Worm (Caenorhabditis elegans) whole organism, L2 larva: ENCODE data around the gene W07E6.5.

Source experiments
- C34F6.9 ChIP-seq: fragments of 150-350 bp; optimal IDR thresholded peaks from 2 replicates; lab custom pipeline; 2014; ENCODE audit warnings: missing biosample characterization, missing genetic modification characterization
- F13H6.1 ChIP-seq: sonication (generic microtip); optimal IDR thresholded peaks from 2 replicates; lab custom pipeline; 2016; ENCODE audit warnings: missing genetic modification characterization, missing compliant biosample characterization
- R02D3.7 ChIP-seq: fragments of 150-350 bp; optimal IDR thresholded peaks from 2 replicates; lab custom pipeline; 2014; ENCODE audit warnings: missing biosample characterization, missing genetic modification characterization
- Y55F3AM.14 ChIP-seq: fragments of 200-800 bp; sonication (Bioruptor generic); optimal IDR thresholded peaks from 2 replicates; lab custom pipeline; 2018; ENCODE audit warnings: mild to moderate bottlenecking, missing genetic modification characterization, missing compliant biosample characterization
- ZK546.5 ChIP-seq: sonication (generic microtip); optimal IDR thresholded peaks from 2 replicates; lab custom pipeline; 2017; ENCODE audit warnings: missing biosample characterization, missing genetic modification characterization
- alr-1 ChIP-seq: fragments of 150-350 bp; optimal IDR thresholded peaks from 2 replicates; lab custom pipeline; 2014; ENCODE audit warnings: missing biosample characterization, missing genetic modification characterization
- ceh-16 ChIP-seq: fragments of 150-350 bp; optimal IDR thresholded peaks from 2 replicates; lab custom pipeline; 2014; ENCODE audit warnings: missing biosample characterization, missing genetic modification characterization
- ceh-82 ChIP-seq: fragments of 150-350 bp; optimal IDR thresholded peaks from 2 replicates; lab custom pipeline; 2014; ENCODE audit warnings: missing biosample characterization, missing genetic modification characterization
- crh-2 ChIP-seq: sonication (generic microtip); optimal IDR thresholded peaks from 2 replicates; lab custom pipeline; 2017; ENCODE audit warnings: missing biosample characterization, missing genetic modification characterization
- dmd-4 ChIP-seq: sonication (generic microtip); optimal IDR thresholded peaks from 2 replicates; lab custom pipeline; 2017; ENCODE audit warnings: missing biosample characterization, missing genetic modification characterization
- egl-27 ChIP-seq: sonication (generic microtip); optimal IDR thresholded peaks from 3 replicates; lab custom pipeline; 2017; ENCODE audit warnings: missing biosample characterization, missing genetic modification reagents, missing genetic modification characterization
- elt-3 ChIP-seq: sonication (generic microtip); optimal IDR thresholded peaks from 2 replicates; lab custom pipeline; 2017; ENCODE audit warnings: missing biosample characterization, missing genetic modification characterization
- fos-1 ChIP-seq: fragments of 150-350 bp; optimal IDR thresholded peaks from 2 replicates; lab custom pipeline; 2014; ENCODE audit warnings: missing biosample characterization, missing genetic modification characterization
- gmeb-1 ChIP-seq: fragments of 150-350 bp; optimal IDR thresholded peaks from 2 replicates; lab custom pipeline; 2014; ENCODE audit warnings: missing biosample characterization, missing genetic modification characterization
- lin-13 ChIP-seq: fragments of 150-350 bp; optimal IDR thresholded peaks from 2 replicates; lab custom pipeline; 2014; ENCODE audit warnings: missing biosample characterization, missing genetic modification reagents, missing genetic modification characterization
- lsy-2 ChIP-seq, 2 experiments: fragments of 150-350 bp in 1 of 2; sonication (generic microtip) in 1 of 2; optimal IDR thresholded peaks; 2 replicates each; lab custom pipeline; 2014 to 2017; ENCODE audit warnings: missing biosample characterization in 2 of 2, missing genetic modification characterization in 2 of 2
- mab-5 ChIP-seq: fragments of 150-350 bp; optimal IDR thresholded peaks from 2 replicates; lab custom pipeline; 2014; ENCODE audit warnings: missing biosample characterization, missing genetic modification characterization
- mbf-1 ChIP-seq: sonication (generic microtip); optimal IDR thresholded peaks from 2 replicates; lab custom pipeline; 2017; ENCODE audit warnings: missing biosample characterization, missing genetic modification characterization
- mdl-1 ChIP-seq, 2 experiments: fragments of 150-350 bp in 1 of 2; sonication (generic microtip) in 1 of 2; optimal IDR thresholded peaks; 2 replicates each; lab custom pipeline; 2017; ENCODE audit warnings: missing biosample characterization in 2 of 2, missing genetic modification characterization in 2 of 2
- nhr-10 ChIP-seq: sonication (generic microtip); optimal IDR thresholded peaks from 2 replicates; lab custom pipeline; 2017; ENCODE audit warnings: missing biosample characterization, missing genetic modification characterization
- nhr-129 ChIP-seq: fragments of 150-350 bp; optimal IDR thresholded peaks from 2 replicates; lab custom pipeline; 2014; ENCODE audit warnings: missing biosample characterization, missing genetic modification characterization
- nhr-21 ChIP-seq: fragments of 150-350 bp; optimal IDR thresholded peaks from 2 replicates; lab custom pipeline; 2014; ENCODE audit warnings: missing biosample characterization, missing genetic modification characterization
- nhr-23 ChIP-seq: fragments of 150-350 bp; optimal IDR thresholded peaks from 2 replicates; lab custom pipeline; 2014; ENCODE audit warnings: missing biosample characterization, missing genetic modification reagents, missing genetic modification characterization
- nhr-25 ChIP-seq: fragments of 150-350 bp; sonication (generic microtip); optimal IDR thresholded peaks from 3 replicates; lab custom pipeline; 2014; ENCODE audit warnings: missing biosample characterization, missing genetic modification characterization
- nhr-6 ChIP-seq: fragments of 150-350 bp; optimal IDR thresholded peaks from 2 replicates; lab custom pipeline; 2014; ENCODE audit warnings: missing biosample characterization, missing genetic modification characterization
- nhr-77 ChIP-seq: fragments of 150-350 bp; optimal IDR thresholded peaks from 2 replicates; lab custom pipeline; 2014; ENCODE audit warnings: missing biosample characterization, missing genetic modification characterization
- peb-1 ChIP-seq: fragments of 150-350 bp; optimal IDR thresholded peaks from 2 replicates; lab custom pipeline; 2014; ENCODE audit warnings: missing biosample characterization, missing genetic modification characterization
- sem-4 ChIP-seq: fragments of 150-350 bp; optimal IDR thresholded peaks from 2 replicates; lab custom pipeline; 2014; ENCODE audit warnings: missing biosample characterization, missing genetic modification reagents, missing genetic modification characterization
- skn-1 ChIP-seq: sonication (generic microtip); optimal IDR thresholded peaks from 2 replicates; lab custom pipeline; 2017; ENCODE audit warnings: missing biosample characterization, missing genetic modification characterization
- sma-3 ChIP-seq: sonication (generic microtip); optimal IDR thresholded peaks from 2 replicates; lab custom pipeline; 2016; ENCODE audit warnings: missing genetic modification reagents, missing genetic modification characterization, missing compliant biosample characterization
- sma-9 ChIP-seq, 2 experiments: fragments of 150-350 bp in 1 of 2; sonication (generic microtip) in 1 of 2; optimal IDR thresholded peaks; 2 replicates each; lab custom pipeline; 2014 to 2016; ENCODE audit warnings: missing genetic modification characterization in 2 of 2, mild to moderate bottlenecking in 1 of 2, missing biosample characterization in 1 of 2, missing compliant biosample characterization in 1 of 2, missing genetic modification reagents in 1 of 2, moderate library complexity in 1 of 2
- snpc-4 ChIP-seq: fragments of 150-350 bp; optimal IDR thresholded peaks from 2 replicates; lab custom pipeline; 2014; ENCODE audit warnings: missing biosample characterization, missing genetic modification characterization
- unc-39 ChIP-seq: fragments of 150-350 bp; optimal IDR thresholded peaks from 2 replicates; lab custom pipeline; 2014; ENCODE audit warnings: missing biosample characterization, missing genetic modification characterization
- unc-55 ChIP-seq: fragments of 150-350 bp; sonication (generic microtip); optimal IDR thresholded peaks from 3 replicates; lab custom pipeline; 2014; ENCODE audit warnings: missing biosample characterization, missing genetic modification reagents, missing genetic modification characterization
- ztf-1 ChIP-seq: fragments of 200-800 bp; sonication (Bioruptor generic); conservative IDR thresholded peaks from 2 replicates; pipeline ENCODE4 v1.3.6; 2022; ENCODE audit warnings: missing genetic modification characterization, missing compliant biosample characterization
- ztf-11 ChIP-seq: sonication (generic microtip); optimal IDR thresholded peaks from 2 replicates; lab custom pipeline; 2017; ENCODE audit warnings: missing biosample characterization, missing genetic modification characterization

The W07E6.5 gene

DNA sequence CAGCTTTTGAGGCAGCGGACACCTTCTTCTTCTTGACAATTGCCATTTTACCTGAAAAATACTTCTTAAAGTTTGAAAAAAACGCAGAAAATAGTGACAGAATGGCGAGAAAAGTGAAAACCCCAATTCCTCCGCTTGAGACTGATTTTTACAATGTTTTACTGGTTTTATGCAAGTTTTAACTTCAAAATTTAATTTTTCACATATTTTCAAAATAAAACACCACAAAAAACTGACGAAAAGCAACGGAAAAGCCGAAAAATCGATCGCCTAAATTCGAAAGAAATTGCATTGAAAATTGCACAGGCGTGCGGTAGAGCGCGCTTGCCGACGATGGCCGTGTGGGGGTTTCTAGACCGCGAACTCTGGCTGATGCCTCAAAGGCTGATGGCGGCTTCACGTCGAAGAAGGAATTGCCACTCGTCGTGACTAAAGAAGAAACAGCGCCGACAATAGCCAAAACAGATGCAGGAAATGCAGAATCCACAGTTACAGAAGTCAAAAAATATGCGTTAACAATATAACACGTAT is 2.7 kb downstream of the W07E6.5 start, which contains the start of gene nsun-1 (continued):
- no peak for TF ChIP-seq ZK546.5 (tag; lab: Kevin White, UChicago)
- peak; percentile 70 for TF ChIP-seq C34F6.9
- no peak for TF ChIP-seq alr-1
- TF ChIP-seq gmeb-1: peak; percentile 41
- TF ChIP-seq nhr-25: no peak
- TF ChIP-seq sma-9 (GFP tag; optimal IDR thresholded peaks at IDR 0.05; lab: Kevin White, UChicago): no peak
- no peak for TF ChIP-seq sma-9 (tag; optimal IDR thresholded peaks at IDR 0.05; lab: Kevin White, UChicago)
- peak in 1 of 2 experiments; percentile 55 for TF ChIP-seq lsy-2 (tag; optimal IDR thresholded peaks at IDR 0.05; lab: Kevin White, UChicago)

DNA sequence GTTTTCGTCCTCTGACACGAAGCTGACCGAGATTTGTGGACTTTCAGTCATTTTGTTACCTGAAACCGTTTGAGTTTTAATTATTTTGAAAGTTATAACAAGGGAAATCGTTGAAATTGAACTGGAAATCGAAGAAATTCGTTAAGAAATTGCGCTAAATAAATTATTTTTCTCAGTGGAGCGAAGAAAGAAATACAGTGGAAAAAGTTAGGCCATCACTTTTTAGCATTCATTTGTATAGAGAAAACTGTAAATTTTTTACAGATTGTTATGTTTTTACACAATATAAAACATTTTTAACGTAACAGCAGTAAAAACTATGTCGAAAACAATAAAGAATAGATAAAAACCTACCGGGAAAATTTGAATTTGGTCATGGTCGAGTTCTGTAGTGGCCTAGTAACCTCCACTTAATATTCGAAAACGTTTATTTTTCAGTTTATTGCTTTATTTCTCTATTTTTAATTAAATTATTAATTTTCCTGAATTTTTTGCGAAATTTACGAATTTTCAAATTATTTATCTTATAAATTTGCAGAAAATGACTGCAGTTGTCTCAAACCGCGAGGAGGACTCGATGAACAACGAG is 11.1 kb downstream of the W07E6.5 start, which contains the start of the genes gldi-1 and prp-21:
Gene gldi-1 (minus strand): TSS at position 51 of the 589 bp plus-strand sequence.
Gene prp-21 (plus strand): TSS at position 539 of the 589 bp plus-strand sequence.
- TF ChIP-seq lsy-2 (tag; optimal IDR thresholded peaks at IDR 0.05; lab: Kevin White, UChicago) (peak in 1 of 2 experiments; percentile 54), mdl-1 (tag; optimal IDR thresholded peaks at IDR 0.05; lab: Kevin White, UChicago) (no peak), ztf-11 (no peak), gmeb-1 (peak; percentile 11), lin-13 (GFP tag; lab: Kevin White, UChicago) (peak; percentile 12), ceh-16 (no peak), elt-3 (no peak), C34F6.9 (peak; percentile 65), crh-2 (tag; lab: Kevin White, UChicago) (peak; percentile 34), unc-55 (GFP tag; lab: Kevin White, UChicago) (peak; percentile 60)

DNA sequence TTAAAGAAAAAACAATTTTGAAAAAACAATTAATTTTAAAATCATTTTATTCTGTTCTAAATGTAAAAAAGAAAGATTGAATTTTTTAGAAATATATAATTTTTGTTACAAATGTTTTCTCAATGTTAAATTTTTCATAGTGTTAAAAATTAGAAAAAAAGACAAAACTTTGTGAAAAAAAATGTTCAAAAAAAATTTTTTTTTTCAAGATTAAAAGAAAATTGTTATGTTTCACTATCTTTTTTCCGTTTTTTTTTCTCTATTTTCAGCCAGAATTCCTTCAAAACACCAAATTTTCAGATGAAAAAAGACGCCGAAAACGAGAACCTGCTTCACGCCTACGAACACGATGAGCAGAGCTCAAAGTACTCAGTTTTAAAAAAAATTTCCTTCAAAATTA is 21.8 kb downstream of the W07E6.5 start, which contains the start of gene sms-5:
Gene sms-5 (plus strand): TSS at position 301 of the 400 bp plus-strand sequence.
- TF ChIP-seq nhr-10 (no peak), peb-1 (tag; lab: Kevin White, UChicago) (no peak), mdl-1 (tag; optimal IDR thresholded peaks at IDR 0.05; lab: Kevin White, UChicago) (no peak), elt-3 (no peak), R02D3.7 (no peak), nhr-21 (tag; lab: Kevin White, UChicago) (no peak), dmd-4 (tag; lab: Kevin White, UChicago) (no peak), nhr-23 (tag; lab: Kevin White, UChicago) (no peak), alr-1 (no peak), ztf-11 (no peak), fos-1 (no peak)

DNA sequence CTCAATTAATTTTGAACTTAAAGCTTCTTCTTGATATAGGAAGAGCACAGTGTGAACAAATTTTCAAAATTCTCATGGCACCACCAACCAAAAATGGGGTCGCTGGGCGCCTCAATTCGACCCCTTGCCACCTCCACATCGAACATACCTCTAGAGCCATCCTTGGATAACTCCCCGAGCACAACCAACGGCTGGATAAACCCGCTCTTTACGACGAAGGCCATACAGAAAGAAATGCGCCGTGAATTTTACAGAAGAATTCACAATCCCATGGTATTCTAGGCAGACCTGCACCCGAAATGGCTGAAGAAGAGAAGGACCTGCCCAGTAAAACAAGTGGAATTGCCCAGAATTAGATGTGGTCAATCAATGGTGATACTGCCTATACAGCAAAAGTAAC is 29.3 kb downstream of the W07E6.5 start:
- TF ChIP-seq sma-3 (GFP tag; lab: Kevin White, UChicago): no peak
- no peak for TF ChIP-seq nhr-6 (tag; lab: Kevin White, UChicago)
- no peak for TF ChIP-seq sem-4 (tag; lab: Kevin White, UChicago)
- no peak for TF ChIP-seq nhr-10
- TF ChIP-seq snpc-4 (tag; lab: Kevin White, UChicago): no peak
- no peak for TF ChIP-seq unc-39 (tag; lab: Kevin White, UChicago)
- TF ChIP-seq ceh-16: no peak
- no peak for TF ChIP-seq skn-1
- TF ChIP-seq mdl-1 (tag; optimal IDR thresholded peaks at IDR 0.05; lab: Kevin White, UChicago): no peak
- no peak for TF ChIP-seq nhr-25
- TF ChIP-seq nhr-23 (tag; lab: Kevin White, UChicago): no peak
- no peak for TF ChIP-seq mbf-1 (tag; lab: Kevin White, UChicago)
- no peak for TF ChIP-seq Y55F3AM.14 (GFP tag; lab: Kevin White, UChicago)
- TF ChIP-seq crh-2 (tag; lab: Kevin White, UChicago): no peak
- TF ChIP-seq lsy-2 (tag; optimal IDR thresholded peaks at IDR 0.05; lab: Kevin White, UChicago): no peak
- TF ChIP-seq nhr-77 (tag; lab: Kevin White, UChicago): no peak
- no peak for TF ChIP-seq lin-13 (GFP tag; lab: Kevin White, UChicago)
- no peak for TF ChIP-seq ZK546.5 (tag; lab: Kevin White, UChicago)
- TF ChIP-seq ceh-82: no peak
- no peak for TF ChIP-seq gmeb-1

DNA sequence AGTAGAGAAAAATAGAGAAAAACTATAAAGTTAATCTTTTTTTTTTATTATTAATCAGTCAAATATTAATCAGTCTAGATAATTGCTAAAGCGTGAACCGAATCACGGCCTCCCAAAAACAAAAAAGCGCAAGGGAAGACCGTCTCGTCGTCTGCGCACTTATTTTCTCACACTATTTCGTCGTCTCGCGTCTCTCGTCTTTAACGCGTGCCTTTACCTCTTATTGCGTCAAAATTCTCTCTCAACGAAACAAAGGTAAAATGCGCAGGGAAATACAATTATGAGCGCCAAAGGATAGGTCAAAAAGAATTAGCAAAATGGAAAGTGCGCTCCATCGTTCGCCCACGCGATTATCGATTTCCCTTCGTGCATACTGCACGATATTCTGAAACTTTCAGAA is 32.8 kb downstream of the W07E6.5 start:
- TF ChIP-seq egl-27 (tag; lab: Kevin White, UChicago) (no peak), ztf-1 (GFP tag; lab: Robert Waterston, UW) (no peak), sem-4 (tag; lab: Kevin White, UChicago) (no peak), F13H6.1 (tag; lab: Kevin White, UChicago) (peak; percentile 39), peb-1 (tag; lab: Kevin White, UChicago) (no peak), nhr-21 (tag; lab: Kevin White, UChicago) (peak; percentile 18), gmeb-1 (peak; percentile 82), unc-55 (GFP tag; lab: Kevin White, UChicago) (peak; percentile 68), lin-13 (GFP tag; lab: Kevin White, UChicago) (peak; percentile 46), nhr-6 (tag; lab: Kevin White, UChicago) (peak; percentile 5), sma-3 (GFP tag; lab: Kevin White, UChicago) (peak; percentile 42), nhr-129 (tag; lab: Kevin White, UChicago) (peak; percentile 52), mab-5 (tag; lab: Kevin White, UChicago) (peak; percentile 17), crh-2 (tag; lab: Kevin White, UChicago) (peak; percentile 30), lsy-2 (tag; optimal IDR thresholded peaks at IDR 0.05; lab: Kevin White, UChicago) (peak; percentile 63 to 81)
